Worm (Caenorhabditis elegans): ENCODE results near the gene rfth-1.

Gene rfth-1

DNA sequence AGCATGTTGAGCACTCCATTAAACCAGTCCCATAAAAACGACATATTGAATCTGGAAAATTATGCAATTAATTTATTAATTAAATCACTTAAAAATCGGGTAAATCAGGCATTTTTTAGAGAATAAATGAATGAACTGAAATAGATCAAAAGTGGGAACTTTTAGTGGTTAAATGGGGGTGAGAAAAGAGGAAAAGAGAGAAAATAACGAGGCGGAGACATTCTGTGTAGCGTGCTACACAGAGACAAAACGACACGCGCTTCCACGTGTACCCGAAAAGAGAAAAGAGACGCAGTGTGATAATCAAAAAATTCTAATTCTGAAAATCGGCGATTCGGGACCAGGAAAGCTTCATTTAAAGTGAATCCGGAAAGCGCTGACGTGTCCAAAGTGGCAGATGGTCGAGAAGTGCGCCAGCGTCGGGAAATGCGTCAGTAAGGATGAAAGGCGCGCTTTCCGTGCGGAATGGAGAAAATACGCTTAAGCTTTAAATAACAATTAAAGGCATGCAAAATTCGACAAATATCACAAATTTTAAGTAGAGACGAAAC lies 2.2 kb upstream of the rfth-1 start, which contains the start of gene sar-1 (continued):
- TF ChIP-seq ceh-22 (tag; optimal IDR thresholded peaks at IDR 0.05) (no peak), rnt-1 (tag; optimal IDR thresholded peaks at IDR 0.05) (peak; percentile 37), hlh-13 (GFP tag; optimal IDR thresholded peaks at IDR 0.05) (no peak), sox-4 (tag; optimal IDR thresholded peaks at IDR 0.05) (peak; percentile 33), eyg-1 (tag; optimal IDR thresholded peaks at IDR 0.05) (no peak), lin-11 (tag; optimal IDR thresholded peaks at IDR 0.05) (no peak)

DNA sequence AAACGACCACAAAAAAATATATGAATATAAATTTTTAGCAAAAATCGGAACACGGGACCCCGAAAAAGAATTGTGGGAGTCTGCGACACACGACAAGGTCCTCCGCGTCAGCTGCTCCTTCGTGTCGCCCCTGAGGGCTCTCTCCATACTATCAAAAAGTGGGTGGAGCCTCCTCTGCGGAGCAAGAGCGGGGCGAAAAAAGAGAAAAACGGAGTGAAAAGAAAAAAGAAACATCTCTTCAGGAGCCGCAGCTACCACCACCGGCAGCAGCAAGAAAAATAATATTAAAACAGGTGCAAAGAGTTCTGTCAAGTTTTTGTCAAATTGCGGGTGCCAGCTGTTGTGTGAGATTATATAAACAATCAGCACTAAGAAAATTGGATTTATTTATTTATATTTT lies 4.5 kb downstream of the rfth-1 start, which contains the start of gene gbb-2:
TSS of gene gbb-2 (minus strand) at position 112 of the 400 bp plus-strand sequence.
- TF ChIP-seq ceh-9 (tag; optimal IDR thresholded peaks at IDR 0.05) (no peak), ceh-30 (tag; optimal IDR thresholded peaks at IDR 0.05) (no peak), mec-3 (tag; optimal IDR thresholded peaks at IDR 0.05; ENCODE audit: borderline replicate concordance) (no peak), zip-5 (tag; optimal IDR thresholded peaks at IDR 0.05) (no peak), nfya-1 (tag; optimal IDR thresholded peaks at IDR 0.05) (peak; percentile 4), syd-9 (tag; optimal IDR thresholded peaks at IDR 0.05) (no peak), elt-2 (tag; optimal IDR thresholded peaks at IDR 0.05) (no peak), sox-4 (tag; optimal IDR thresholded peaks at IDR 0.05) (no peak), nhr-232 (tag; optimal IDR thresholded peaks at IDR 0.05) (no peak), ahr-1 (tag; optimal IDR thresholded peaks at IDR 0.05) (no peak), F13H6.1 (tag; optimal IDR thresholded peaks at IDR 0.05) (no peak), ceh-18 (tag; optimal IDR thresholded peaks at IDR 0.05) (peak; percentile 52), che-1 (tag; optimal IDR thresholded peaks at IDR 0.05) (no peak), dmd-4 (tag; optimal IDR thresholded peaks at IDR 0.05; ENCODE audit: borderline replicate concordance) (no peak), ama-1 (optimal IDR thresholded peaks at IDR 0.05) (no peak), ref-2 (tag; optimal IDR thresholded peaks at IDR 0.05) (no peak), hlh-13 (GFP tag; optimal IDR thresholded peaks at IDR 0.05) (no peak)

DNA sequence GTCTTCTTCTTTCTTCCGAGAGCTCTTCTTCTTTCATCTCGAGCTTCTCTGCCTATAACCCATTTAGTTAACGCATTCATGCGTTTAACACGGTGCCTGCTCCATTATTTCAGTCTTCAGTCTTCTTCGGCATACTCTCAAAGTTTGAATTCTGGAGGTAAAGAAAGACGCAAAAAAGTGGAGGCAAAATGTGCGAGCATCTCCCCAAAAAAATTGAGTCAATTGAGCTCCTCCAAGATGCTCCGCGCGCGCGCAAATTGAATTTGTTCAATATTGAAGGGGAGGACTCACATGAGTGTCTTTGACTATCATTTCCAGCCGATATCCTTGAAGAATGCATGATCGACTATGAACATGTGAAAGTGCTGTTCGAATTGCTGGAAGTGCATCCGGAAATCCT lies 6.0 kb downstream of the rfth-1 start:
- TF ChIP-seq ama-1 (optimal IDR thresholded peaks at IDR 0.05) (no peak), unc-42 (tag; optimal IDR thresholded peaks at IDR 0.05) (peak; percentile 96), ceh-2 (tag; optimal IDR thresholded peaks at IDR 0.05) (no peak), elt-2 (tag; optimal IDR thresholded peaks at IDR 0.05) (no peak), fax-1 (tag; optimal IDR thresholded peaks at IDR 0.05) (no peak), ceh-31 (tag; optimal IDR thresholded peaks at IDR 0.05) (peak; percentile 51)

DNA sequence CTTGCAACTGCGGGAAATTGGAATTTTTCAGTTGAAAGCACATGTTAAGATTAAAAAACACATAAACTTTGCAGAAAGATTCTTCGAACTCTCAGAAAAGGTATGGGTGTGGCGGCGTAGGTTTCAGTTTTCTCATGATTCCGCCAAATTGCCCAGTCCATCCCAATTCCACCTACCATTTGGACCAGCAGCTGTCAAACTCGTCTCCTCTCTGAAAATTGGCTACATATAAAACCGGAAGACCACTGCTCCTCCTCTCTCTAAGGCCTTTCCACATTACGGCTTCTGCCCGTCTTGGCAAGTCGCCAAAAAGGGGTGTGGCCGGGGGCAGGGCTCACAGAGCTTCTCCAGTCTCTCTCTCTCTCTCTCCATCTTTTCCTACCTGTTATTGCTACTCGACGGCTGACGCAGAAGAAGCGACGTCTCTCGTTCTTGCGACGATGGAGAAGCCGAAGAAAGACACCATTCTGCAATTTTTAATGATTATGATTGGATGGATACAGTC lies 20.9 kb downstream of the rfth-1 start, which contains the start of gene ZK180.7:
TSS of gene ZK180.7 (plus strand) at position 395 of the 505 bp plus-strand sequence.
- TF ChIP-seq hlh-6 (tag; optimal IDR thresholded peaks at IDR 0.05) (no peak), nfya-1 (tag; optimal IDR thresholded peaks at IDR 0.05) (no peak), K09A11.1 (tag; optimal IDR thresholded peaks at IDR 0.05; ENCODE audit: insufficient read depth) (no peak), fkh-10 (GFP tag; optimal IDR thresholded peaks at IDR 0.05) (no peak), zip-5 (tag; optimal IDR thresholded peaks at IDR 0.05) (no peak), pha-4 (tag; optimal IDR thresholded peaks at IDR 0.05) (no peak), ceh-18 (tag; optimal IDR thresholded peaks at IDR 0.05) (no peak), pha-2 (tag; optimal IDR thresholded peaks at IDR 0.05) (no peak), ttx-3 (tag; optimal IDR thresholded peaks at IDR 0.05) (no peak), ceh-2 (tag; optimal IDR thresholded peaks at IDR 0.05) (no peak)

DNA sequence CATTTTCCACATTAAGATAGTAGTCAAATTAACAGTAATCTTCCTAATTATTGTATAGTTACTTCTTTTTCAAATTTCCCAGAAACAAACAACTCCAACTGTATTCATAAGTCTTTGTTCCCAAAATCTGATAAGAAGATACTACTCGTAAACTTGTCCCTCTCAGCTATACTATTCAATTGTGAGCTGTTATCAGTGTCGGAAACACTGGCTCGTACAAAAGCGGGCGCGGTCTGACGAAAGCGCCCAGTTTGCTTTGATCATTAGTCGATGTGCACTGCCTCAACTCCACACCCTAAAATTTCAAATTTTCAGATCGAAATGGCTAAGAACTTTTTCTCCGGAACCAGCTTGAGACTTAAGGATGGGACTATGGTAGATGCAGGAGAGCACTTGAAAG lies 24.4 kb downstream of the rfth-1 start, which contains the start of gene trx-3:
TSS of gene trx-3 (plus strand) at position 291 of the 400 bp plus-strand sequence.
- TF ChIP-seq hlh-13 (GFP tag; optimal IDR thresholded peaks at IDR 0.05) (no peak), pax-1 (tag; optimal IDR thresholded peaks at IDR 0.05) (no peak), ceh-9 (tag; optimal IDR thresholded peaks at IDR 0.05) (no peak), ceh-34 (tag; optimal IDR thresholded peaks at IDR 0.05) (no peak), unc-3 (GFP tag; conservative IDR thresholded peaks at IDR 0.05) (no peak), unc-3 (tag; optimal IDR thresholded peaks at IDR 0.05) (no peak), elt-2 (tag; optimal IDR thresholded peaks at IDR 0.05) (no peak), eyg-1 (tag; optimal IDR thresholded peaks at IDR 0.05) (no peak), ceh-19 (GFP tag; optimal IDR thresholded peaks at IDR 0.05) (no peak), hlh-8 (tag; optimal IDR thresholded peaks at IDR 0.05) (no peak)
